2 fruit fly cellular contexts compared by ENCODE assay signal in the genomic region with DNA sequence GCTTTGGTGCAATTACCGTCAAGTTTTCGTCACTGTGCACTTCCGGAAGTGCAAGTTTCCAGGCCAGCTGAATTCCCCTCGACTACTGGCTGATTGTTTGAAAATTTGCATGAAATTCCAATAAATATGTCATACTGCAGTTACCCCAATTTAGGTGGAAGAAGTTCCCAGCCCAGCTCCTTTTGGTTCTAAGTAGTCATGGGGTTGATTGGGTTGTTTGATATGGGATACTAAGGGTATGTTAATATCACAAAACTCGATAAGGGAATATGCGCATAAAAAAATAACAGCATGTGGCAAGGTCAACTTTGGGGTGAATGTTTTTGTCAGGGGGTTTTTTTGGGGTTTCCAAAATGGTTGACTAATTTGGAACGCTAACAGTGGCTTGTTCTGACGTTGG.
TF ChIP-seq lines count a peak whose summit lies in the region.

No protein-coding gene starts in this region.

- no peak for TF ChIP-seq CTCF in whole organism, embryonic (GFP tag; optimal IDR thresholded peaks at IDR 0.05; lab: Kevin White, UChicago)

TF ChIP-seq in whole organism, embryonic, 481 proteins besides CTCF, POLR2A, EP300 and RAD21:
- TF ChIP-seq pros (GFP tag; optimal IDR thresholded peaks at IDR 0.05; lab: Kevin White, UChicago) (peak; percentile 68), fd96Cb (tag; optimal IDR thresholded peaks at IDR 0.05; lab: Kevin White, UChicago) (no peak), CrebB (tag; optimal IDR thresholded peaks at IDR 0.05; lab: Kevin White, UChicago) (no peak), vvl (GFP tag; IDR thresholded peaks at IDR 0.05; lab: Robert Waterston, UW) (peak; percentile 49; the same call in 1 of the 2 replicates), nerfin-1 (tag; optimal IDR thresholded peaks at IDR 0.05; lab: Kevin White, UChicago) (peak; percentile 71), CG32767 (GFP tag; IDR thresholded peaks at IDR 0.05; lab: Robert Waterston, UW) (0 out of 2 replicates have a peak, but pooled peaks have one; percentile 3), gcm (GFP tag; optimal IDR thresholded peaks at IDR 0.05; lab: Kevin White, UChicago) (no peak), CG8089 (GFP tag; optimal IDR thresholded peaks at IDR 0.05; lab: Kevin White, UChicago) (no peak), eyg (GFP tag; optimal IDR thresholded peaks at IDR 0.05; lab: Kevin White, UChicago) (no peak)

TF ChIP-seq in whole organism, wandering third instar larva, 38 proteins besides CTCF, POLR2A, EP300 and RAD21:
- TF ChIP-seq OdsH (GFP tag; optimal IDR thresholded peaks at IDR 0.05; lab: Kevin White, UChicago): no peak
- no peak for TF ChIP-seq Rel (GFP tag; optimal IDR thresholded peaks at IDR 0.05; lab: Kevin White, UChicago)
- peak; percentile 34 for TF ChIP-seq Rel (tag; optimal IDR thresholded peaks at IDR 0.05; lab: Kevin White, UChicago)
